Fruit fly (Drosophila melanogaster): ENCODE data around the gene CG33341.

CG33341 gene

dm6 chr3R:24368064-24368463 is at the start of gene CG33341, which contains the start of gene CG42812:
Gene CG33341, plus strand, starts transcription at chr3R:24368358.
Gene CG42812, minus strand, starts transcription at chr3R:24368164.
- no peak for TF ChIP-seq noc (tag; optimal IDR thresholded peaks at IDR 0.05)

DNA sequence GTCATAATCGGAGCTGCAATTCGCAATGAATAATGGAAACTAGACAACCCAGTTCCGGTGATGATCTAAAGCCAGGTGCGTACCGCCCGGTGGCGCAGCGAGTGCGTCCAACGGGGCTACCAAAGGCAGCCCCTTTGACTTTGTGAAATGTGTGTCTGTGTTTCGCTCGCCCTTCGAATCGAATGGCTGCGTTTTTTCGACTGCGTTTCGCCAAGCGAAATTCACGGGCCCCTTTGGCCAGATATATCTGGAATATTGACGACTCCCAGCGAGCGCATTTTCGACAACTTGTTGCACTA is 49.1 kb upstream of the CG33341 start:
- no peak for TF ChIP-seq noc (tag; optimal IDR thresholded peaks at IDR 0.05)

- TF ChIP-seq noc (tag; optimal IDR thresholded peaks at IDR 0.05), result no peak
Measured at dm6 chr3R:24319632-24320341, 48.4 kb upstream of the CG33341 start.

- no peak for TF ChIP-seq noc (tag; optimal IDR thresholded peaks at IDR 0.05)
Measured at dm6 chr3R:24320342-24320711, 47.8 kb upstream of the CG33341 start.

DNA sequence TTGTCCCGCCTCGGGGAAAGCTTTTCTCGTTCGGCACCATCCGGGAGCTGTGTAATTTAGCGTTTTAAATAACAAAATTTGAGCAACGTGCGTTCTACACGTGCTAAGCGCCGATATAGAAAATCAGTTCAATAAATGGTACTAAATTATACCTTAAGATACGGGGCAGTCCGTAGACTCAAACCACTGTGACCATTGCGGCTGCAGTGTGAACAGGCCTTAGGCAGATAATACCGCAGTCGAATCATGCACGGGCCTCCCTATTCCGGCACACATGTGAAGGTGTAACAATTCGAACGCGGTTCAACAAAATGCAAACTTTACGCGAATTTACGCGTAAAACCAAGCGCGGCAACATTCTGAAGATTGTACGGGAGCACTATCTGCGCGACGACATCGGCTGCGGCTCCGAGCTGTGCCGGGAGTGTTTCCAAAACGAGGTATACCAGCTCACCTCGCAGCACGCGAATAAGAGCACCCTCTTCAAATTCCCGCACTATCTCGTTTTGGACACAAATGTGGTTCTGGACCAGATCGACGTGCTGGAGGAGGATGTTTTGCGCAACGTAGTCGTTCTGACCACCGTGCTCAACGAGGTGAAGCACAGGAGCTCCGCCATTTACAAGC is 34.9 kb upstream of the CG33341 start, which contains the start of the genes Rrp5 and Dis3:
Gene Rrp5, minus strand, starts transcription at position 135 of the 627 bp plus-strand sequence.
Gene Dis3, plus strand, starts transcription at position 252 of the 627 bp plus-strand sequence.
- TF ChIP-seq noc (tag; optimal IDR thresholded peaks at IDR 0.05), result no peak

- no peak for TF ChIP-seq noc (tag; optimal IDR thresholded peaks at IDR 0.05)
Measured at dm6 chr3R:24336622-24337021, 31.5 kb upstream of the CG33341 start, which contains the start of gene CG6432. Gene CG6432, plus strand, starts transcription at chr3R:24336922.

DNA sequence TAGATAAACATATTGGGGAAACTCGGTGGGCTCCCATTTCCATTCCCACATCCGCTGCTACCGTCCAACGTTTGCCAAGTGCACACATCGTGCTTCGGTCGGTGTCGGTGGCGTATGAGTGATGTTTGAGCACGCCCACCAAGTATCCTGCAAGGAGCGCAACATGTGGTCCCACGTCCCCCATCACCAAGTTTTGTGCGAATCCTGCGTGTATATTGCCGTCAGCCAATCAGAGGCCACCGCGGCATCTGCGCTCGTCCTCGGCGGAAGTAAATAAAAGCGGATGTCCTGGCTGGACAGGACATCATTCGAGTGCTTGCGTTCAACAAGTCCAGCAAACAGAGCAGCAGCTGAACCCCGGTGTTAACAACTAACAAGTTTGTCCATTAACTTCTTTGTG is 26.9 kb upstream of the CG33341 start, which contains the start of gene Ms:
Gene Ms, plus strand, starts transcription at position 301 of the 400 bp plus-strand sequence.
- no peak for TF ChIP-seq noc (tag; optimal IDR thresholded peaks at IDR 0.05)

dm6 chr3R:24348420-24349190 is 19.6 kb upstream of the CG33341 start, which contains the start of the genes CG5746 and CG6454:
Gene CG5746, minus strand, starts transcription at chr3R:24348791.
Gene CG6454, plus strand, starts transcription at chr3R:24349182.
- no peak for TF ChIP-seq noc (tag; optimal IDR thresholded peaks at IDR 0.05)

dm6 chr3R:24353448-24353847 is 14.7 kb upstream of the CG33341 start:
- no peak for TF ChIP-seq noc (tag; optimal IDR thresholded peaks at IDR 0.05)

DNA sequence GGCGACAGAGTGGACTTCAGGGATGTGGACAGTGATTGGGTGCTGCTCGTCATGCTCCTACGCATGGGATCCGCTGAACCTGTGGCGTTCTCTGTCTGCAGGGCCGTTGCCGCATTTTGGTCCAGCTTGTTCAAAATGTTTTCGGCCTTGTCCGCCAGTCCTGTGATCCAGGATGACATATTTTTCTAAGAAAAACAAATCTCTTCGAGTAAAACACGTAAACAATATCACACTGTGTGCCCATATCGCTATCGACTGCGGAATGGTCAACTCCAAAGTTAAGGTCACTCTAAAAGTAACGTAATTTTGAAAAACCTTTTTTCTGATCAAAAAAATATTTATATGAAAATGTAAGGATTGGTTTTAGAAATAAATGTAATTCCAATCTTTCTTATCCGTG is 10.5 kb upstream of the CG33341 start, which contains the start of gene Golgin84:
Gene Golgin84, minus strand, starts transcription at position 241 of the 400 bp plus-strand sequence.
- TF ChIP-seq noc (tag; optimal IDR thresholded peaks at IDR 0.05), result no peak

DNA sequence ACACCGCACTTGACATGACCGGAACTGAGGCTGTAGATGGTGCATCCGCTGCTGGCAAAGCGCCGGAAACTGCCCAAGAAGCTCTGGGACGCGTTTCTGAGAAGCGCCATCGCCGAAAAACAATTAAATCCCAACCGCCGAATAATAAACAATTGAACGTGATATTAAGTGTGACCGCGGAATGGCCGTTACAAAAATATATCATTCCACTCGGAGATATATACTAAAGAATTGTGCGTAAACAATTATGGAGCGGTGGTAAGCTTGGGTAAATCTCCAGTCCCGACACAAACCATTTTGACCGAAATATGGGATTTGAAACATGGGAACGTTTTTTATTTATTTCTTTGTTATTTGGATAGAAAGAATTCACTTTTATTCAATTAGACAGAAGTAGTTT is 8.2 kb upstream of the CG33341 start, which contains the start of gene CG18528:
Gene CG18528, minus strand, starts transcription at position 188 of the 400 bp plus-strand sequence.
- no peak for TF ChIP-seq noc (tag; optimal IDR thresholded peaks at IDR 0.05)

dm6 chr3R:24361583-24361982 is 6.6 kb upstream of the CG33341 start, which contains the start of the genes CG5762 and CG33339:
Gene CG5762, minus strand, starts transcription at chr3R:24361683.
Gene CG33339, plus strand, starts transcription at chr3R:24361847.
- TF ChIP-seq noc (tag; optimal IDR thresholded peaks at IDR 0.05), result no peak

DNA sequence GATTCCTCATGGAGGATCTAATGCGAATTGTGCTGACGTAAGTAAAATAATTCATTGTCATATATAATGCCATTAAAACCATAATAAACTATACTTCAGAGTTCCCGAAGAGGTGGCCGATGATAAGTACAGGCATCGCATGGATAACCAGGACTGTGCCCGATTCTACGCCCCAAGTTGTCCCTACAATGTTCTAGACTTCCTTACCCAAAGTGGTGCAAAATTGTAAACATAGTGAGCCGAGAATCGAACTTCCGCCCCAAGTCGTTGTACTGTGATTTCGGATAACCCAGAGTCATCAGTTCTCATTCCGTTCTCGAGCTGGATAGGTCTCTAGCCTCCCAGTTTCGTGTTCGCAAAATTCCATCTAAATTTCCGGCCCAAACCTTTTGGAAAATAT is 5.3 kb upstream of the CG33341 start, which contains the start of gene CG33340:
Gene CG33340, plus strand, starts transcription at position 301 of the 400 bp plus-strand sequence.
- no peak for TF ChIP-seq noc (tag; optimal IDR thresholded peaks at IDR 0.05)

DNA sequence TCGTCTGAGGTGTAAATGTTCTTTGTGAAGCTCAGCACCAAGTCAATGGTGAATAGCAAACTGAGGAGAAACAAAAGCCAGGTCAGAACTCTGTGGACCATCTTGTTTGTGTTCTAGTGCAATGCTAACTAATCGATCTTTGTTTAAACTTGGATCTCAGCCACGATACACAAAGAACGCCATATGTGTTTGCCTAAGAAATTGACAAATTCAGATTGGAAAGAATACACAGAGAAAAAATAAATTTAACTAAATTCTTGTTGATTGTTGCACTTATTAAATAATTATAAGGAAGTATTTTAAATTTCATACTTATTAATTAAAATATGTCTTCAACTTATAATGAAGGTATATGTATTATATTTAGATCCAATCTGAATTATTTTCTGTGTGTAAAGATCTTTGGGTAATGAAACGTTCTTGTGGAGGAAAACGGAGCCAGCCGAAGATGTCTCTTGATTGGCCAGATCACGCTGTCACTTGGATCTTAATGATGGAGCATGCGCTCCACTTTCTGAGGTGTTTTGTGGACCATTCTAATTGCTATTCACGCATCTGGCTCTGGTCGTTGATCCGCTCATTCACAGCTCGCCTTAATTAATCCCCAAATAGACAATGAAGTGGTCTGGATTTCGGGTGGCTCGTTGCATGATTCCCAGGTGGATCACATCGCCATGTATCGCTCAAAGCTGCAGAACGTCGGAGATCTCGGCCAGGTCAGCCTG is 3.1 kb upstream of the CG33341 start, which contains the start of the genes CG17784 and CG13613:
Gene CG17784, minus strand, starts transcription at position 101 of the 725 bp plus-strand sequence.
Gene CG13613, plus strand, starts transcription at position 675 of the 725 bp plus-strand sequence.
- no peak for TF ChIP-seq noc (tag; optimal IDR thresholded peaks at IDR 0.05)

DNA sequence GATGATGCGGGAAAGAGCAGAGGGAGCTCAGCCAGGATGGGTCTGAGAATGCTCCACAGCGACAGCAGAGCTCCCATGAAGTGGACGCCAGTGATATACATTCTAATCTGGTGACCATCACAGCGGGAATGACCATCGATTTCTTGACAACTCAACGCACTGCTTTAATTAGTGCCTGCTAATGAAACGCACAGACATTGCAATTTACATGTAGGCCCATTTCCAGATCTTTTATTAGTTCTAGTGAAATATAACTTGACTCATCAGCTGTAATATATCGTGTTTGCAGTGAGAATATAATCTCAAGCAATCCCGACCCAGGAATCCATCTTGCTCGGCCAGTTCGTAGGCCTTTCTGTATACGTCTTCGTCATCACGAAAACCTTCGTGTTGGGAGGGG is 1.0 kb upstream of the CG33341 start, which contains the start of gene CG42811:
Gene CG42811, minus strand, starts transcription at position 101 of the 400 bp plus-strand sequence.
- no peak for TF ChIP-seq noc (tag; optimal IDR thresholded peaks at IDR 0.05)

Data from whole organism, larva.